Fruit fly (Drosophila melanogaster) whole organism, embryonic: ENCODE data around the gene CG12990.

Source experiments
- Aef1 ChIP-seq: fragments of 200-800 bp; sonication (Bioruptor generic); IDR thresholded peaks from 3 replicates; pipeline ENCODE4 v1.3.6; 2022; ENCODE audit warnings: missing biosample characterization, missing genetic modification characterization
- B-H2 ChIP-seq: fragments of 200-800 bp; sonication (Bioruptor generic); optimal IDR thresholded peaks from 2 replicates; lab custom pipeline; 2018; ENCODE audit warnings: missing biosample characterization, mild to moderate bottlenecking, missing genetic modification characterization
- Bteb2 ChIP-seq: fragments of 200-800 bp; sonication (Bioruptor generic); optimal IDR thresholded peaks from 2 replicates; lab custom pipeline; 2016; ENCODE audit warnings: missing biosample characterization, missing genetic modification characterization
- CG10267 ChIP-seq: fragments of 200-800 bp; sonication (Bioruptor generic); optimal IDR thresholded peaks from 2 replicates; lab custom pipeline; 2018; ENCODE audit warnings: missing biosample characterization, mild to moderate bottlenecking, missing genetic modification characterization, moderate library complexity
- CG11247 ChIP-seq: fragments of 200-800 bp; sonication (Bioruptor generic); IDR thresholded peaks from 2 replicates; pipeline ENCODE4 v1.3.6; 2022; ENCODE audit warnings: missing biosample characterization, missing genetic modification characterization
- CG11504 ChIP-seq: fragments of 200-800 bp; sonication (Bioruptor generic); optimal IDR thresholded peaks from 3 replicates; lab custom pipeline; 2019; ENCODE audit warnings: missing biosample characterization, mild to moderate bottlenecking, missing genetic modification characterization, moderate library complexity
- CG1233 ChIP-seq: fragments of 200-800 bp; sonication (Bioruptor generic); optimal IDR thresholded peaks from 4 replicates; lab custom pipeline; 2018; ENCODE audit warnings: missing biosample characterization, mild to moderate bottlenecking, missing genetic modification characterization
- CG13123 ChIP-seq: fragments of 200-800 bp; sonication (Bioruptor generic); optimal IDR thresholded peaks from 2 replicates; lab custom pipeline; 2016; ENCODE audit warnings: missing biosample characterization, missing genetic modification characterization
- CG14014 ChIP-seq: fragments of 200-800 bp; sonication (Bioruptor generic); IDR thresholded peaks from 2 replicates; pipeline ENCODE4 v1.3.6; 2022; ENCODE audit warnings: missing biosample characterization, missing genetic modification characterization
- CG14667 ChIP-seq: fragments of 200-800 bp; sonication (Bioruptor generic); IDR thresholded peaks from 2 replicates; pipeline ENCODE4 v1.3.6; 2022; ENCODE audit warnings: missing biosample characterization, missing genetic modification characterization
- CG17612 ChIP-seq: fragments of 200-800 bp; sonication (Bioruptor generic); IDR thresholded peaks from 2 replicates; pipeline ENCODE4 v1.3.6; 2022; ENCODE audit warnings: missing biosample characterization, missing genetic modification characterization
- CG2120 ChIP-seq: fragments of 200-800 bp; sonication (Bioruptor generic); optimal IDR thresholded peaks from 3 replicates; lab custom pipeline; 2016; ENCODE audit warnings: missing biosample characterization, missing genetic modification characterization
- CG2889 ChIP-seq: fragments of 200-800 bp; sonication (Bioruptor generic); IDR thresholded peaks from 3 replicates; pipeline ENCODE4 v1.3.6; 2022; ENCODE audit warnings: missing biosample characterization, missing genetic modification characterization
- CG30431 ChIP-seq: fragments of 200-800 bp; sonication (Bioruptor generic); optimal IDR thresholded peaks from 2 replicates; lab custom pipeline; 2017; ENCODE audit warnings: missing biosample characterization, missing genetic modification characterization
- CG3163 ChIP-seq: fragments of 200-800 bp; sonication (Bioruptor generic); optimal IDR thresholded peaks from 3 replicates; lab custom pipeline; 2016; ENCODE audit warnings: missing biosample characterization, missing genetic modification characterization
- CG32772 ChIP-seq: fragments of 200-800 bp; sonication (Bioruptor generic); IDR thresholded peaks from 2 replicates; pipeline ENCODE4 v1.3.6; 2022; ENCODE audit warnings: missing biosample characterization, missing genetic modification characterization
- CG5953 ChIP-seq: fragments of 200-800 bp; sonication (Bioruptor generic); IDR thresholded peaks from 2 replicates; pipeline ENCODE4 v1.3.6; 2022; ENCODE audit warnings: missing biosample characterization, missing genetic modification characterization
- CG7372 ChIP-seq: fragments of 200-800 bp; sonication (Bioruptor generic); IDR thresholded peaks from 2 replicates; pipeline ENCODE4 v1.3.6; 2022; ENCODE audit warnings: missing biosample characterization, missing genetic modification characterization
- CG8290 ChIP-seq, 3 experiments: fragments of 200-800 bp; sonication (Bioruptor generic); optimal IDR thresholded peaks; 2 replicates each; lab custom pipeline; 2016 to 2019; ENCODE audit warnings: missing biosample characterization in 3 of 3, missing genetic modification characterization in 3 of 3, mild to moderate bottlenecking in 2 of 3, moderate library complexity in 1 of 3
- CG9215 ChIP-seq: fragments of 200-800 bp; sonication (Bioruptor generic); IDR thresholded peaks from 2 replicates; pipeline ENCODE4 v1.3.6; 2022; ENCODE audit warnings: missing biosample characterization, missing genetic modification characterization
- Dad ChIP-seq: fragments of 200-800 bp; sonication (Bioruptor generic); optimal IDR thresholded peaks from 3 replicates; lab custom pipeline; 2016; ENCODE audit warnings: missing biosample characterization, missing genetic modification characterization
- Ets65A ChIP-seq: fragments of 200-800 bp; sonication (Bioruptor generic); peaks from one replicate; lab custom pipeline; 2016; ENCODE audit warnings: missing biosample characterization, missing genetic modification characterization
- Kr ChIP-seq: fragments of 200-800 bp; sonication (Bioruptor generic); optimal IDR thresholded peaks from 2 replicates; lab custom pipeline; 2017; ENCODE audit warnings: missing biosample characterization, mild to moderate bottlenecking, missing genetic modification characterization
- Lpt ChIP-seq: fragments of >200 bp; optimal IDR thresholded peaks from 2 replicates; lab custom pipeline; 2018; ENCODE audit warnings: missing biosample characterization, missing genetic modification characterization
- Optix ChIP-seq: fragments of 200-800 bp; sonication (Bioruptor generic); IDR thresholded peaks from 3 replicates; pipeline ENCODE4 v1.3.6; 2022; ENCODE audit warnings: missing biosample characterization, missing genetic modification characterization
- Pdp1 ChIP-seq, 2 experiments: fragments of 200-800 bp; sonication (Bioruptor generic); optimal IDR thresholded peaks; 3 replicates each; lab custom pipeline; 2016; ENCODE audit warnings: missing biosample characterization in 2 of 2, missing genetic modification characterization in 2 of 2, mild to moderate bottlenecking in 1 of 2, moderate library complexity in 1 of 2
- Six4 ChIP-seq: fragments of 200-800 bp; sonication (Bioruptor generic); optimal IDR thresholded peaks from 2 replicates; lab custom pipeline; 2016; ENCODE audit warnings: missing biosample characterization, missing genetic modification characterization
- Sox102F ChIP-seq: fragments of 200-800 bp; sonication (Bioruptor generic); optimal IDR thresholded peaks from 2 replicates; lab custom pipeline; 2018; ENCODE audit warnings: missing biosample characterization, mild to moderate bottlenecking, missing genetic modification characterization, moderate library complexity
- Vsx1 ChIP-seq: fragments of 200-800 bp; sonication (Bioruptor generic); optimal IDR thresholded peaks from 2 replicates; lab custom pipeline; 2017; ENCODE audit warnings: missing biosample characterization, mild to moderate bottlenecking, missing genetic modification characterization, missing genetic modification reagents
- ash1 ChIP-seq: fragments of 200-800 bp; sonication (Bioruptor generic); optimal IDR thresholded peaks from 2 replicates; lab custom pipeline; 2018; ENCODE audit warnings: missing biosample characterization, mild to moderate bottlenecking, missing genetic modification characterization
- dan ChIP-seq: fragments of 200-800 bp; sonication (Bioruptor generic); IDR thresholded peaks from 2 replicates; pipeline ENCODE4 v1.3.6; 2022; ENCODE audit warnings: missing biosample characterization, missing genetic modification characterization
- esg ChIP-seq: fragments of 200-800 bp; sonication (Bioruptor generic); conservative IDR thresholded peaks from 2 replicates; pipeline ENCODE4 v1.3.6; 2022; ENCODE audit warnings: missing biosample characterization, missing genetic modification characterization
- h ChIP-seq: fragments of >200 bp; optimal IDR thresholded peaks from 2 replicates; lab custom pipeline; 2017
- ind ChIP-seq: fragments of 200-800 bp; sonication (Bioruptor generic); optimal IDR thresholded peaks from 3 replicates; lab custom pipeline; 2016; ENCODE audit warnings: missing biosample characterization, missing genetic modification characterization
- org-1 ChIP-seq: fragments of 200-800 bp; sonication (Bioruptor generic); optimal IDR thresholded peaks from 2 replicates; lab custom pipeline; 2017; ENCODE audit warnings: missing biosample characterization, missing genetic modification characterization
- pzg ChIP-seq: fragments of 200-800 bp; sonication (Bioruptor generic); optimal IDR thresholded peaks from 3 replicates; lab custom pipeline; 2018; ENCODE audit warnings: missing biosample characterization, mild to moderate bottlenecking, missing genetic modification characterization, moderate library complexity
- run ChIP-seq: fragments of 200-800 bp; sonication (Bioruptor generic); optimal IDR thresholded peaks from 3 replicates; lab custom pipeline; 2018; ENCODE audit warnings: missing biosample characterization, mild to moderate bottlenecking, missing genetic modification characterization
- scrt ChIP-seq: fragments of 200-800 bp; sonication (Bioruptor generic); optimal IDR thresholded peaks from 2 replicates; lab custom pipeline; 2018; ENCODE audit warnings: missing biosample characterization, mild to moderate bottlenecking, missing genetic modification characterization, moderate library complexity
- seq ChIP-seq: fragments of 200-800 bp; sonication (Bioruptor generic); IDR thresholded peaks from 2 replicates; pipeline ENCODE4 v1.3.6; 2022; ENCODE audit warnings: missing biosample characterization, missing genetic modification characterization
- shn ChIP-seq: fragments of 200-800 bp; sonication (Bioruptor generic); optimal IDR thresholded peaks from 3 replicates; lab custom pipeline; 2016; ENCODE audit warnings: missing biosample characterization, missing genetic modification characterization
- sim ChIP-seq: fragments of 200-800 bp; sonication (Bioruptor generic); IDR thresholded peaks from 2 replicates; pipeline ENCODE4 v1.3.6; 2022; ENCODE audit warnings: missing biosample characterization, missing genetic modification characterization
- slou ChIP-seq: fragments of 200-800 bp; sonication (Bioruptor generic); optimal IDR thresholded peaks from 3 replicates; lab custom pipeline; 2016; ENCODE audit warnings: missing biosample characterization, missing genetic modification characterization
- so ChIP-seq: fragments of 200-800 bp; sonication (Bioruptor generic); IDR thresholded peaks from 3 replicates; pipeline ENCODE4 v1.3.6; 2022; ENCODE audit warnings: missing biosample characterization, missing genetic modification characterization
- ssp ChIP-seq: fragments of 200-800 bp; sonication (Bioruptor generic); IDR thresholded peaks from 2 replicates; pipeline ENCODE4 v1.3.6; 2022; ENCODE audit warnings: missing biosample characterization, missing genetic modification characterization
- stc ChIP-seq: fragments of 200-800 bp; sonication (Bioruptor generic); IDR thresholded peaks from 2 replicates; pipeline ENCODE4 v1.3.6; 2022; ENCODE audit warnings: missing biosample characterization, missing genetic modification characterization
- tap ChIP-seq: fragments of 200-800 bp; optimal IDR thresholded peaks from 3 replicates; lab custom pipeline; 2019; ENCODE audit warnings: missing biosample characterization, mild to moderate bottlenecking, missing genetic modification characterization, moderate library complexity
- trh ChIP-seq: fragments of 200-800 bp; sonication (Bioruptor generic); optimal IDR thresholded peaks from 2 replicates; lab custom pipeline; 2016; ENCODE audit warnings: missing biosample characterization, missing genetic modification characterization
- tx ChIP-seq: fragments of 200-800 bp; sonication (Bioruptor generic); optimal IDR thresholded peaks from 2 replicates; lab custom pipeline; 2016; ENCODE audit warnings: missing biosample characterization, missing genetic modification characterization
- wor ChIP-seq: fragments of 200-800 bp; sonication (Bioruptor generic); IDR thresholded peaks from 2 replicates; pipeline ENCODE4 v1.3.6; 2022; ENCODE audit warnings: missing biosample characterization, missing genetic modification characterization
- zen ChIP-seq: fragments of 200-800 bp; sonication (Bioruptor generic); optimal IDR thresholded peaks from 3 replicates; lab custom pipeline; 2018; ENCODE audit warnings: missing biosample characterization, mild to moderate bottlenecking, missing genetic modification characterization, moderate library complexity
- zfh2 ChIP-seq: fragments of 200-800 bp; sonication (Bioruptor generic); optimal IDR thresholded peaks from 2 replicates; lab custom pipeline; 2016; ENCODE audit warnings: missing biosample characterization, missing genetic modification characterization

Gene CG12990

DNA sequence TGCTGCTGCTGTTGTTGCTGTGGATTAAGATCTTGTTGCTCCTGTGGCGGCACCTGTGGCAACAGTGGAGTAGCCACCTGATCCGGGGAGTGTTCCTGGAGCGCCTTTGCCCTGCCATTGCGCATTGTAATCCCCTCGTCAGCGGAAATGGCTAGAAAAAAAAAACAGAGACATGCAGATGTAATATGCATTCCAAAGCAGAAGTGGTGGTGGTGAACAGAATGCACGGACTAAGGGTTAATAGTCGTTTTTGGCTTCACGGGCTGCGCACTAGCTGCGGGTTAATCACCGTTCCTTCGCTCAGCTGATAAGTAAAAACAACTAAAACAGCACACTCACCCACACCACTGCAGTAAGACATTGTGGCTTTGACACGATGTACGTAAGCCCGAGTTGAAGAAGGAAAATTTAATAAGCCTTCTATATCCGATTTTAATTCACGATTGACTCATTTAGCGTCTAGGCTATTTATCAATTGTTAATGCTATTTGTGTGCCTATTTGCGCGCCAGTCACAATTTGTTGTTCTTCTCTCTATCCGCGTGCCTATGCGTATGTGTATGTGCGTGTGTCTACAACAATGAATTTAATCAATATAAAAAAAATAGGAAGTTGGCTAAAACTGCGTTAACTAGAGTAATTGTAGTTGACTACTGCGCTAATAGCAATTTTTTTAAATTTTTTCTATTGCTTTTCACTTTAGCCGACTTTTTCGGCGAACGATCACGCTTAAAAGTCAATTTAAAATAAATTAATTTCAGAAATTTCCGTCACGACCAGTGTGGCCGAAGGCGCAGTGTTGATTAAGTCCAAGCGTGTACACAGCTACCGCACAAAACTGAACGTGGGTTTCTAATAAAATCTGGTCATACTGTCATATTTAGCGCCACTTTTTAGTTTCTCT, 44.3 kb downstream of the CG12990 start, which contains the start of gene stas (continued):
- peak; percentile 79 for TF ChIP-seq CG10267 (tag; lab: Kevin White, UChicago)
- TF ChIP-seq tap (tag; lab: Kevin White, UChicago) = no peak
- TF ChIP-seq scrt (GFP tag; lab: Kevin White, UChicago) = peak; percentile 31
- no peak for TF ChIP-seq Sox102F
- TF ChIP-seq shn = no peak
- TF ChIP-seq ssp (GFP tag; lab: Robert Waterston, UW) = no peak
- no peak for TF ChIP-seq B-H2 (GFP tag; lab: Kevin White, UChicago)
- TF ChIP-seq CG13123 (GFP tag; lab: Kevin White, UChicago) = no peak
- peak; percentile 52 for TF ChIP-seq zen (tag; lab: Kevin White, UChicago)
- TF ChIP-seq org-1 (GFP tag; lab: Kevin White, UChicago) = no peak
- no peak for TF ChIP-seq Ets65A
- no peak for TF ChIP-seq CG5953 (GFP tag; lab: Robert Waterston, UW)
- TF ChIP-seq pzg (GFP tag; lab: Kevin White, UChicago) = peak; percentile 69
- no peak for TF ChIP-seq ash1 (GFP tag; lab: Kevin White, UChicago)
- TF ChIP-seq CG30431 (GFP tag; lab: Kevin White, UChicago) = no peak
- no peak for TF ChIP-seq stc (GFP tag; lab: Robert Waterston, UW)
- peak; percentile 9 for TF ChIP-seq Vsx1 (GFP tag; lab: Kevin White, UChicago)
- no peak for TF ChIP-seq CG7372
- no peak for TF ChIP-seq Bteb2 (GFP tag; lab: Kevin White, UChicago)
- 0 out of 3 replicates have a peak, but pooled peaks have one; percentile 17 for TF ChIP-seq Aef1
- TF ChIP-seq CG17612 (GFP tag; lab: Robert Waterston, UW) = no peak
- TF ChIP-seq CG14014 (GFP tag; lab: Robert Waterston, UW) = peak; percentile 29; the same call in 1 of the 2 replicates
- no peak for TF ChIP-seq tx (GFP tag; lab: Kevin White, UChicago)
- no peak for TF ChIP-seq Pdp1 (GFP tag; optimal IDR thresholded peaks at IDR 0.05; lab: Kevin White, UChicago)
- no peak for TF ChIP-seq CG14667
- TF ChIP-seq CG9215 (GFP tag; lab: Robert Waterston, UW) = no peak
- TF ChIP-seq seq = no peak
- TF ChIP-seq Six4 = no peak
- no peak for TF ChIP-seq CG2120 (GFP tag; lab: Kevin White, UChicago)
- TF ChIP-seq Lpt (GFP tag; lab: Kevin White, UChicago) = no peak
- no peak for TF ChIP-seq so (GFP tag; lab: Robert Waterston, UW)
- TF ChIP-seq esg (GFP tag; lab: Robert Waterston, UW) = no peak
- TF ChIP-seq Kr (GFP tag; lab: Kevin White, UChicago) = no peak
- TF ChIP-seq h (lab: Kevin White, UChicago) = no peak
- TF ChIP-seq trh (GFP tag; lab: Kevin White, UChicago) = no peak
- no peak for TF ChIP-seq slou (GFP tag; lab: Kevin White, UChicago)
- no peak for TF ChIP-seq zfh2 (GFP tag; lab: Kevin White, UChicago)
- TF ChIP-seq CG11247 (GFP tag; lab: Robert Waterston, UW) = no peak
- TF ChIP-seq sim (GFP tag; lab: Robert Waterston, UW) = no peak
- no peak for TF ChIP-seq Optix (GFP tag; lab: Robert Waterston, UW)
- TF ChIP-seq CG32772 (GFP tag; lab: Robert Waterston, UW) = no peak
- no peak for TF ChIP-seq ind (GFP tag; lab: Kevin White, UChicago)
- TF ChIP-seq CG11504 (tag; lab: Kevin White, UChicago) = peak; percentile 35
- TF ChIP-seq CG2889 (GFP tag; lab: Robert Waterston, UW) = no peak
- TF ChIP-seq Dad (GFP tag; lab: Kevin White, UChicago) = no peak
- TF ChIP-seq dan (GFP tag; lab: Robert Waterston, UW) = no peak
- peak; percentile 11 for TF ChIP-seq CG1233 (GFP tag; lab: Kevin White, UChicago)
- TF ChIP-seq wor (GFP tag; lab: Robert Waterston, UW) = no peak
- TF ChIP-seq CG8290 (GFP tag; optimal IDR thresholded peaks at IDR 0.05; lab: Kevin White, UChicago) = no peak
- no peak for TF ChIP-seq CG8290 (tag; optimal IDR thresholded peaks at IDR 0.05; lab: Kevin White, UChicago)
- no peak for TF ChIP-seq run (tag; lab: Kevin White, UChicago)
- no peak for TF ChIP-seq CG3163 (GFP tag; lab: Kevin White, UChicago)
